Worm (Caenorhabditis elegans): ENCODE results near the gene JC8.16.

JC8.16 gene

ce11 chrIV:13309636-13310035 is 50.7 kb downstream of the JC8.16 start (continued):
- TF ChIP-seq mef-2 (tag; optimal IDR thresholded peaks at IDR 0.05) = no peak
- no peak for TF ChIP-seq lir-3 (tag; optimal IDR thresholded peaks at IDR 0.05; ENCODE audit: poor library complexity)
- TF ChIP-seq nhr-71 (tag; optimal IDR thresholded peaks at IDR 0.05) = no peak
- no peak for TF ChIP-seq nhr-47 (tag; optimal IDR thresholded peaks at IDR 0.05)

Data from whole organism, L1 larva.